Worm (Caenorhabditis elegans) whole organism, young adult: ENCODE data around the gene mtre-1.

ENCODE experiments used
- B0035.1 ChIP-seq: sonication (generic microtip); optimal IDR thresholded peaks from 2 replicates; lab custom pipeline; 2016; ENCODE audit warnings: missing genetic modification characterization, mild to moderate bottlenecking, missing compliant biosample characterization, missing genotype, missing genetic modification reagents
- C06A6.2 ChIP-seq: fragments of 200-800 bp; sonication (Bioruptor generic); conservative IDR thresholded peaks from 2 replicates; pipeline ENCODE4 v1.3.6; 2022; ENCODE audit warnings: missing genetic modification characterization, missing compliant biosample characterization
- F49E8.2 ChIP-seq: sonication (generic microtip); optimal IDR thresholded peaks from 3 replicates; lab custom pipeline; 2017; ENCODE audit warnings: missing genetic modification characterization, mild to moderate bottlenecking, missing compliant biosample characterization, antibody characterized with exemption, moderate library complexity; ENCODE audit not compliant: insufficient read depth
- F57A8.1 ChIP-seq: fragments of 200-800 bp; sonication (Bioruptor generic); optimal IDR thresholded peaks from 2 replicates; lab custom pipeline; 2018; ENCODE audit warnings: mild to moderate bottlenecking, missing genetic modification characterization, moderate library complexity, missing compliant biosample characterization
- K12H6.12 ChIP-seq: fragments of 200-800 bp; sonication (Bioruptor generic); optimal IDR thresholded peaks from 2 replicates; lab custom pipeline; 2018; ENCODE audit warnings: mild to moderate bottlenecking, missing genetic modification characterization, missing compliant biosample characterization
- T07F8.4 ChIP-seq: sonication (generic microtip); optimal IDR thresholded peaks from 2 replicates; lab custom pipeline; 2016; ENCODE audit warnings: mild to moderate bottlenecking, missing genetic modification characterization, moderate library complexity, missing compliant biosample characterization
- Y67H2A.10 ChIP-seq: fragments of 200-800 bp; sonication (Bioruptor generic); conservative IDR thresholded peaks from 2 replicates; pipeline ENCODE4 v1.3.6; 2022; ENCODE audit warnings: missing genetic modification reagents, missing genetic modification characterization, missing compliant biosample characterization
- ama-1 ChIP-seq, 3 experiments: fragments of 150-350 bp in 1 of 3; sonication (generic microtip) in 2 of 3; optimal IDR thresholded peaks; 2 replicates each; lab custom pipeline; 2014 to 2018; ENCODE audit warnings: missing biosample characterization in 2 of 3, missing genetic modification characterization in 2 of 3, missing genetic modification reagents in 2 of 3
- athp-1 ChIP-seq: sonication (generic microtip); optimal IDR thresholded peaks from 2 replicates; lab custom pipeline; 2017; ENCODE audit warnings: mild to moderate bottlenecking, missing genetic modification characterization, missing compliant biosample characterization
- attf-3 ChIP-seq: fragments of 200-800 bp; sonication (Bioruptor generic); conservative IDR thresholded peaks from 2 replicates; pipeline ENCODE4 v1.3.6; 2022; ENCODE audit warnings: missing genetic modification reagents, missing genetic modification characterization, missing compliant biosample characterization
- attf-6 ChIP-seq: fragments of 200-800 bp; sonication (Bioruptor generic); IDR thresholded peaks from 2 replicates; pipeline ENCODE4 v1.3.6; 2022; ENCODE audit warnings: missing genetic modification reagents, missing genetic modification characterization, missing compliant biosample characterization
- ccch-3 ChIP-seq: fragments of 200-800 bp; sonication (Bioruptor generic); optimal IDR thresholded peaks from 2 replicates; lab custom pipeline; 2018; ENCODE audit warnings: mild to moderate bottlenecking, missing genetic modification characterization, missing compliant biosample characterization
- cebp-2 ChIP-seq: fragments of 200-800 bp; sonication (Bioruptor generic); IDR thresholded peaks from 2 replicates; pipeline ENCODE4 v1.3.6; 2022; ENCODE audit warnings: missing genetic modification characterization, missing compliant biosample characterization
- ceh-27 ChIP-seq: fragments of 200-800 bp; sonication (Bioruptor generic); optimal IDR thresholded peaks from 2 replicates; lab custom pipeline; 2018; ENCODE audit warnings: mild to moderate bottlenecking, missing genetic modification characterization, moderate library complexity, missing compliant biosample characterization
- ceh-79 ChIP-seq: sonication (generic microtip); optimal IDR thresholded peaks from 2 replicates; lab custom pipeline; 2017; ENCODE audit warnings: mild to moderate bottlenecking, missing genetic modification characterization, missing compliant biosample characterization
- dox-1 ChIP-seq: fragments of 200-800 bp; sonication (Bioruptor generic); IDR thresholded peaks from 2 replicates; pipeline ENCODE4 v1.3.6; 2022; ENCODE audit warnings: missing genetic modification reagents, missing genetic modification characterization, missing compliant biosample characterization
- dpl-1 ChIP-seq: fragments of 150-350 bp; optimal IDR thresholded peaks from 2 replicates; lab custom pipeline; 2014; ENCODE audit warnings: missing biosample characterization, missing genetic modification reagents, missing genetic modification characterization
- egl-18 ChIP-seq: fragments of 200-800 bp; sonication (Bioruptor generic); IDR thresholded peaks from 2 replicates; pipeline ENCODE4 v1.3.6; 2022; ENCODE audit warnings: missing genetic modification reagents, missing genetic modification characterization, missing compliant biosample characterization
- egl-44 ChIP-seq: fragments of 200-800 bp; sonication (Bioruptor generic); IDR thresholded peaks from 2 replicates; pipeline ENCODE4 v1.3.6; 2022; ENCODE audit warnings: missing genetic modification reagents, missing genetic modification characterization, missing compliant biosample characterization
- egrh-3 ChIP-seq: fragments of 200-800 bp; sonication (Bioruptor generic); IDR thresholded peaks from 2 replicates; pipeline ENCODE4 v1.3.6; 2022; ENCODE audit warnings: missing genetic modification reagents, missing genetic modification characterization, missing compliant biosample characterization
- ets-4 ChIP-seq: fragments of 200-800 bp; sonication (Bioruptor generic); optimal IDR thresholded peaks from 2 replicates; lab custom pipeline; 2018; ENCODE audit warnings: mild to moderate bottlenecking, missing genetic modification characterization, missing compliant biosample characterization
- hmg-20 ChIP-seq: fragments of 200-800 bp; sonication (Bioruptor generic); IDR thresholded peaks from 2 replicates; pipeline ENCODE4 v1.3.6; 2022; ENCODE audit warnings: missing genetic modification reagents, missing genetic modification characterization, missing compliant biosample characterization
- lir-1 ChIP-seq: fragments of 200-800 bp; sonication (Bioruptor generic); conservative IDR thresholded peaks from 2 replicates; pipeline ENCODE4 v1.3.6; 2022; ENCODE audit warnings: missing genetic modification reagents, missing genetic modification characterization, missing compliant biosample characterization
- lsl-1 ChIP-seq: fragments of 200-800 bp; sonication (Bioruptor generic); optimal IDR thresholded peaks from 2 replicates; lab custom pipeline; 2018; ENCODE audit warnings: mild to moderate bottlenecking, missing genetic modification characterization, moderate library complexity, missing compliant biosample characterization
- madf-10 ChIP-seq: sonication (generic microtip); optimal IDR thresholded peaks from 2 replicates; lab custom pipeline; 2016; ENCODE audit warnings: mild to moderate bottlenecking, missing genetic modification characterization, missing compliant biosample characterization
- madf-8 ChIP-seq: fragments of 200-800 bp; sonication (Bioruptor generic); conservative IDR thresholded peaks from 2 replicates; pipeline ENCODE4 v1.3.6; 2022; ENCODE audit warnings: missing genetic modification reagents, missing genetic modification characterization, missing compliant biosample characterization
- mxl-1 ChIP-seq: sonication (generic microtip); optimal IDR thresholded peaks from 2 replicates; lab custom pipeline; 2016; ENCODE audit warnings: missing genetic modification characterization, missing compliant biosample characterization
- nfya-2 ChIP-seq: fragments of 200-800 bp; sonication (Bioruptor generic); IDR thresholded peaks from 2 replicates; pipeline ENCODE4 v1.3.6; 2022; ENCODE audit warnings: missing genetic modification reagents, missing genetic modification characterization, missing compliant biosample characterization
- nfyb-1 ChIP-seq: fragments of 200-800 bp; sonication (Bioruptor generic); IDR thresholded peaks from 2 replicates; pipeline ENCODE4 v1.3.6; 2022; ENCODE audit warnings: missing genetic modification reagents, missing genetic modification characterization, missing compliant biosample characterization
- nhr-120 ChIP-seq: fragments of 200-800 bp; sonication (Bioruptor generic); IDR thresholded peaks from 2 replicates; pipeline ENCODE4 v1.3.6; 2022; ENCODE audit warnings: missing genetic modification characterization, missing compliant biosample characterization
- nhr-90 ChIP-seq: sonication (generic microtip); optimal IDR thresholded peaks from 2 replicates; lab custom pipeline; 2016; ENCODE audit warnings: missing genotype, mild to moderate bottlenecking, missing genetic modification characterization, missing compliant biosample characterization
- pbrm-1 ChIP-seq: fragments of 200-800 bp; sonication (Bioruptor generic); IDR thresholded peaks from 2 replicates; pipeline ENCODE4 v1.3.6; 2022; ENCODE audit warnings: missing genetic modification reagents, missing genetic modification characterization, missing compliant biosample characterization
- rcor-1 ChIP-seq: fragments of 200-800 bp; sonication (Bioruptor generic); IDR thresholded peaks from 2 replicates; pipeline ENCODE4 v1.3.6; 2022; ENCODE audit warnings: missing genetic modification reagents, missing genetic modification characterization, missing compliant biosample characterization
- rec-8 ChIP-seq, 2 experiments: sonication (generic microtip); optimal IDR thresholded peaks; 2 replicates each; lab custom pipeline; 2016; ENCODE audit warnings: mild to moderate bottlenecking in 2 of 2, missing genetic modification characterization in 2 of 2, missing genetic modification reagents in 2 of 2, missing genotype in 2 of 2, missing biosample characterization in 1 of 2, missing compliant biosample characterization in 1 of 2, moderate library complexity in 1 of 2
- rpc-1 ChIP-seq, 2 experiments: fragments of 150-350 bp in 1 of 2; sonication (generic microtip) in 1 of 2; optimal IDR thresholded peaks; 2 replicates each; lab custom pipeline; 2014 to 2018; ENCODE audit warnings: missing biosample characterization in 1 of 2, missing genetic modification characterization in 1 of 2, missing genetic modification reagents in 1 of 2, missing genotype in 1 of 2
- snpc-1.3 ChIP-seq: sonication (generic microtip); optimal IDR thresholded peaks from 2 replicates; lab custom pipeline; 2017; ENCODE audit warnings: missing genetic modification characterization, mild to moderate bottlenecking, missing compliant biosample characterization, antibody characterized with exemption, moderate library complexity, missing genotype, missing genetic modification reagents; ENCODE audit not compliant: insufficient read depth
- snpc-4 ChIP-seq, 5 experiments: fragments of 150-350 bp in 1 of 5; sonication (generic microtip) in 4 of 5; optimal IDR thresholded peaks; 2 replicates each; lab custom pipeline; 2014 to 2018; ENCODE audit warnings: missing genetic modification characterization in 5 of 5, missing biosample characterization in 3 of 5, antibody characterized with exemption in 2 of 5, mild to moderate bottlenecking in 2 of 5, missing compliant biosample characterization in 2 of 5, missing genotype in 2 of 5, moderate library complexity in 2 of 5, missing genetic modification reagents in 1 of 5
- somi-1 ChIP-seq: fragments of 200-800 bp; sonication (Bioruptor generic); optimal IDR thresholded peaks from 2 replicates; lab custom pipeline; 2018; ENCODE audit warnings: mild to moderate bottlenecking, missing genetic modification characterization, missing compliant biosample characterization
- sptf-2 ChIP-seq: fragments of 200-800 bp; sonication (Bioruptor generic); optimal IDR thresholded peaks from 2 replicates; lab custom pipeline; 2018; ENCODE audit warnings: mild to moderate bottlenecking, missing genetic modification characterization, missing compliant biosample characterization
- tbp1 ChIP-seq: fragments of 200-800 bp; sonication (Bioruptor generic); optimal IDR thresholded peaks from 2 replicates; lab custom pipeline; 2018; ENCODE audit warnings: mild to moderate bottlenecking, missing genetic modification characterization, missing compliant biosample characterization
- tbx-9 ChIP-seq: sonication (generic microtip); optimal IDR thresholded peaks from 2 replicates; lab custom pipeline; 2016; ENCODE audit warnings: borderline replicate concordance, missing genetic modification characterization, inconsistent platforms, missing compliant biosample characterization
- unc-130 ChIP-seq: sonication (generic microtip); optimal IDR thresholded peaks from 2 replicates; lab custom pipeline; 2016; ENCODE audit warnings: missing genetic modification reagents, missing genetic modification characterization, missing compliant biosample characterization
- unc-62 ChIP-seq: fragments of 150-350 bp; optimal IDR thresholded peaks from 2 replicates; lab custom pipeline; 2014; ENCODE audit warnings: missing biosample characterization, missing genetic modification reagents, missing genetic modification characterization
- ztf-18 ChIP-seq: sonication (generic microtip); optimal IDR thresholded peaks from 2 replicates; lab custom pipeline; 2016; ENCODE audit warnings: missing genotype, mild to moderate bottlenecking, missing genetic modification characterization, missing compliant biosample characterization
- ztf-3 ChIP-seq: fragments of 200-800 bp; sonication (Bioruptor generic); optimal IDR thresholded peaks from 2 replicates; lab custom pipeline; 2018; ENCODE audit warnings: mild to moderate bottlenecking, missing genetic modification characterization, missing compliant biosample characterization

The mtre-1 gene

ce11 chrII:8075324-8075810, 25.0 kb upstream of the mtre-1 start, which contains the start of gene K02C4.2:
Gene K02C4.2 (plus strand): TSS chrII:8075760.
- peak; percentile 79 for TF ChIP-seq ets-4
- TF ChIP-seq lir-1 (GFP tag; lab: Robert Waterston, UW), result no peak; the same call in 1 of the 2 replicates
- peak; percentile 91 for TF ChIP-seq nfyb-1 (GFP tag; lab: Robert Waterston, UW)
- TF ChIP-seq F57A8.1 (GFP tag; lab: Kevin White, UChicago), result no peak
- TF ChIP-seq ceh-27, result peak; percentile 93
- TF ChIP-seq madf-10 (tag; lab: Kevin White, UChicago), result peak; percentile 59
- TF ChIP-seq nhr-120 (GFP tag; lab: Robert Waterston, UW), result no peak
- TF ChIP-seq dpl-1 (GFP tag; lab: Kevin White, UChicago), result peak; percentile 37
- peak; percentile 91 for TF ChIP-seq dox-1
- TF ChIP-seq madf-8 (GFP tag; lab: Robert Waterston, UW), result no peak
- TF ChIP-seq rpc-1 (optimal IDR thresholded peaks at IDR 0.05; lab: Kevin White, UChicago), result peak; percentile 97
- peak; percentile 93 for TF ChIP-seq rpc-1 (tag; optimal IDR thresholded peaks at IDR 0.05; lab: Kevin White, UChicago)
- TF ChIP-seq somi-1 (GFP tag; lab: Kevin White, UChicago), result peak; percentile 74
- TF ChIP-seq snpc-1.3 (tag; lab: Kevin White, UChicago), result peak; percentile 87
- peak; percentile 67; the same call in 1 of the 2 replicates for TF ChIP-seq hmg-20 (GFP tag; lab: Robert Waterston, UW)
- peak; percentile 67 for TF ChIP-seq snpc-4 (GFP tag; optimal IDR thresholded peaks at IDR 0.05; lab: Kevin White, UChicago)
- peak in 3 of 4 experiments; percentile 71 to 77 (median 72) for TF ChIP-seq snpc-4 (tag; optimal IDR thresholded peaks at IDR 0.05; lab: Kevin White, UChicago)
- no peak for TF ChIP-seq unc-62 (GFP tag; lab: Kevin White, UChicago)
- no peak for TF ChIP-seq ccch-3 (GFP tag; lab: Kevin White, UChicago)
- peak; percentile 87 for TF ChIP-seq mxl-1 (tag; lab: Kevin White, UChicago)
- peak; percentile 60 for TF ChIP-seq athp-1 (tag; lab: Kevin White, UChicago)
- peak; percentile 69 for TF ChIP-seq ztf-3 (GFP tag; lab: Kevin White, UChicago)
- TF ChIP-seq B0035.1 (tag; lab: Kevin White, UChicago), result peak; percentile 19
- TF ChIP-seq F49E8.2 (tag; lab: Kevin White, UChicago), result peak; percentile 75
- TF ChIP-seq tbp1 (GFP tag; lab: Kevin White, UChicago), result peak; percentile 95
- peak; percentile 77 for TF ChIP-seq rcor-1
- TF ChIP-seq egl-44 (GFP tag; lab: Robert Waterston, UW), result peak; percentile 71; the same call in 1 of the 2 replicates
- TF ChIP-seq T07F8.4 (tag; lab: Kevin White, UChicago), result peak; percentile 77
- peak; percentile 54 for TF ChIP-seq tbx-9
- peak; percentile 68 for TF ChIP-seq unc-130 (GFP tag; lab: Kevin White, UChicago)
- peak; percentile 55; the same call in 1 of the 2 replicates for TF ChIP-seq C06A6.2 (GFP tag; lab: Robert Waterston, UW)
- no peak for TF ChIP-seq egl-18
- TF ChIP-seq egrh-3 (GFP tag; lab: Robert Waterston, UW), result no peak
- no peak for TF ChIP-seq nfya-2 (GFP tag; lab: Robert Waterston, UW)
- TF ChIP-seq ztf-18 (tag; lab: Kevin White, UChicago), result peak; percentile 83
- TF ChIP-seq cebp-2 (GFP tag; lab: Robert Waterston, UW), result no peak
- peak; percentile 56 for TF ChIP-seq ceh-79 (tag; lab: Kevin White, UChicago)
- TF ChIP-seq Y67H2A.10, result no peak
- TF ChIP-seq attf-3, result no peak; the same call in 1 of the 2 replicates
- TF ChIP-seq rec-8 (tag; optimal IDR thresholded peaks at IDR 0.05; lab: Kevin White, UChicago), result peak; percentile 70 to 73
- peak; percentile 91 for TF ChIP-seq nhr-90 (tag; lab: Kevin White, UChicago)
- peak; percentile 73 for TF ChIP-seq K12H6.12
- no peak for TF ChIP-seq ama-1 (optimal IDR thresholded peaks at IDR 0.05; lab: Kevin White, UChicago)
- TF ChIP-seq ama-1 (GFP tag; optimal IDR thresholded peaks at IDR 0.05; lab: Kevin White, UChicago), result peak in 1 of 2 experiments; percentile 81
- peak; percentile 68 for TF ChIP-seq lsl-1 (GFP tag; lab: Kevin White, UChicago)
- TF ChIP-seq attf-6 (GFP tag; lab: Robert Waterston, UW), result no peak
- TF ChIP-seq pbrm-1 (GFP tag; lab: Robert Waterston, UW), result peak; percentile 66; the same call in 1 of the 2 replicates
- TF ChIP-seq sptf-2 (GFP tag; lab: Kevin White, UChicago), result peak; percentile 73
